Worm (Caenorhabditis elegans) whole organism, L1 larva: ENCODE results near the gene mex-6.

Source experiments
- C04F5.9 ChIP-seq: sonication (generic microtip); optimal IDR thresholded peaks from 2 replicates; lab custom pipeline; 2016; ENCODE audit warnings: missing genetic modification characterization, missing compliant biosample characterization
- C34B4.2 ChIP-seq: sonication (generic microtip); optimal IDR thresholded peaks from 2 replicates; lab custom pipeline; 2017; ENCODE audit warnings: mild to moderate bottlenecking, missing genetic modification characterization, missing compliant biosample characterization
- F16B12.6 ChIP-seq: fragments of 150-350 bp; optimal IDR thresholded peaks from 2 replicates; lab custom pipeline; 2014; ENCODE audit warnings: missing biosample characterization, missing genetic modification characterization
- aly-2 ChIP-seq: fragments of 150-350 bp; optimal IDR thresholded peaks from 2 replicates; lab custom pipeline; 2014; ENCODE audit warnings: missing biosample characterization, missing genetic modification characterization
- ama-1 ChIP-seq: fragments of 150-350 bp; optimal IDR thresholded peaks from 2 replicates; lab custom pipeline; 2014
- ceh-63 ChIP-seq: fragments of 200-800 bp; sonication (Bioruptor generic); optimal IDR thresholded peaks from 2 replicates; lab custom pipeline; 2018; ENCODE audit warnings: mild to moderate bottlenecking, missing genetic modification characterization, missing compliant biosample characterization
- ceh-8 ChIP-seq: fragments of 200-800 bp; sonication (Bioruptor generic); optimal IDR thresholded peaks from 2 replicates; lab custom pipeline; 2018; ENCODE audit warnings: mild to moderate bottlenecking, missing genetic modification characterization, moderate library complexity, missing compliant biosample characterization
- ceh-82 ChIP-seq, 3 experiments: fragments of 150-350 bp in 1 of 3; sonication (generic microtip) in 2 of 3; optimal IDR thresholded peaks; 2 replicates each; lab custom pipeline; 2014 to 2017; ENCODE audit warnings: missing biosample characterization in 3 of 3, missing genetic modification characterization in 3 of 3
- dsc-1 ChIP-seq: sonication (generic microtip); optimal IDR thresholded peaks from 2 replicates; lab custom pipeline; 2016; ENCODE audit warnings: mild to moderate bottlenecking, missing genetic modification characterization, missing compliant biosample characterization
- egl-13 ChIP-seq: sonication (generic microtip); optimal IDR thresholded peaks from 2 replicates; lab custom pipeline; 2016; ENCODE audit warnings: missing genotype, missing genetic modification reagents, missing genetic modification characterization, missing compliant biosample characterization
- egl-27 ChIP-seq, 2 experiments: fragments of 150-350 bp in 1 of 2; sonication (generic microtip); optimal IDR thresholded peaks; 3 replicates each; lab custom pipeline; 2017 to 2018; ENCODE audit warnings: missing biosample characterization in 2 of 2, missing genetic modification characterization in 2 of 2, missing genetic modification reagents in 2 of 2
- fkh-4 ChIP-seq: sonication (generic microtip); optimal IDR thresholded peaks from 2 replicates; lab custom pipeline; 2016; ENCODE audit warnings: missing compliant biosample characterization, missing genetic modification characterization, borderline replicate concordance
- fos-1 ChIP-seq: fragments of 150-350 bp; optimal IDR thresholded peaks from 2 replicates; lab custom pipeline; 2014; ENCODE audit warnings: missing biosample characterization, missing genetic modification characterization
- hlh-17 ChIP-seq: fragments of 200-800 bp; sonication (Bioruptor generic); optimal IDR thresholded peaks from 2 replicates; lab custom pipeline; 2018; ENCODE audit warnings: missing genetic modification characterization, mild to moderate bottlenecking, missing compliant biosample characterization, moderate library complexity, borderline replicate concordance
- hlh-4 ChIP-seq: sonication (generic microtip); optimal IDR thresholded peaks from 2 replicates; lab custom pipeline; 2016; ENCODE audit warnings: mild to moderate bottlenecking, missing genetic modification characterization, missing compliant biosample characterization
- hpl-2 ChIP-seq: fragments of 150-350 bp; optimal IDR thresholded peaks from 2 replicates; lab custom pipeline; 2014; ENCODE audit warnings: missing biosample characterization, missing genetic modification reagents, missing genetic modification characterization
- irx-1 ChIP-seq: sonication (generic microtip); optimal IDR thresholded peaks from 2 replicates; lab custom pipeline; 2016; ENCODE audit warnings: missing genetic modification characterization, missing compliant biosample characterization
- jun-1 ChIP-seq: fragments of 150-350 bp; optimal IDR thresholded peaks from 2 replicates; lab custom pipeline; 2014; ENCODE audit warnings: missing biosample characterization, missing genetic modification reagents, missing genetic modification characterization
- lin-13 ChIP-seq: fragments of 150-350 bp; optimal IDR thresholded peaks from 2 replicates; lab custom pipeline; 2014; ENCODE audit warnings: missing biosample characterization, missing genetic modification reagents, missing genetic modification characterization
- lin-39 ChIP-seq: fragments of 150-350 bp; optimal IDR thresholded peaks from 2 replicates; lab custom pipeline; 2014; ENCODE audit warnings: missing biosample characterization, missing genetic modification reagents, missing genetic modification characterization
- lir-3 ChIP-seq: sonication (generic microtip); optimal IDR thresholded peaks from 2 replicates; lab custom pipeline; 2016; ENCODE audit warnings: mild to moderate bottlenecking, missing genetic modification characterization, moderate library complexity, missing compliant biosample characterization; ENCODE audit not compliant: poor library complexity
- mab-9 ChIP-seq: fragments of 200-800 bp; sonication (Bioruptor generic); IDR thresholded peaks from 2 replicates; pipeline ENCODE4 v1.3.6; 2022; ENCODE audit warnings: missing genetic modification reagents, missing genetic modification characterization, missing compliant biosample characterization
- nhr-71 ChIP-seq: sonication (generic microtip); optimal IDR thresholded peaks from 2 replicates; lab custom pipeline; 2016; ENCODE audit warnings: mild to moderate bottlenecking, missing genetic modification characterization, moderate library complexity, missing compliant biosample characterization
- nhr-76 ChIP-seq: sonication (generic microtip); optimal IDR thresholded peaks from 2 replicates; lab custom pipeline; 2017; ENCODE audit warnings: missing biosample characterization, missing genetic modification characterization
- nhr-77 ChIP-seq: fragments of 150-350 bp; optimal IDR thresholded peaks from 2 replicates; lab custom pipeline; 2014; ENCODE audit warnings: missing biosample characterization, missing genetic modification characterization
- nhr-84 ChIP-seq: sonication (generic microtip); optimal IDR thresholded peaks from 2 replicates; lab custom pipeline; 2017; ENCODE audit warnings: missing biosample characterization, missing genetic modification characterization
- nhr-90 ChIP-seq: sonication (generic microtip); optimal IDR thresholded peaks from 2 replicates; lab custom pipeline; 2016; ENCODE audit warnings: mild to moderate bottlenecking, missing genetic modification characterization, missing compliant biosample characterization; ENCODE audit not compliant: poor library complexity
- tbx-2 ChIP-seq: sonication (generic microtip); optimal IDR thresholded peaks from 2 replicates; lab custom pipeline; 2016; ENCODE audit warnings: missing genetic modification characterization, missing compliant biosample characterization
- tlp-1 ChIP-seq: fragments of 150-350 bp; optimal IDR thresholded peaks from 2 replicates; lab custom pipeline; 2014; ENCODE audit warnings: missing biosample characterization, missing genetic modification characterization
- unc-130 ChIP-seq: fragments of 150-350 bp; optimal IDR thresholded peaks from 2 replicates; lab custom pipeline; 2017; ENCODE audit warnings: missing biosample characterization, missing genetic modification characterization, inconsistent platforms
- unc-86 ChIP-seq: sonication (generic microtip); optimal IDR thresholded peaks from 2 replicates; lab custom pipeline; 2016; ENCODE audit warnings: missing genetic modification characterization, missing compliant biosample characterization
- unc-98 ChIP-seq: fragments of 200-800 bp; sonication (Bioruptor generic); IDR thresholded peaks from 2 replicates; pipeline ENCODE4 v1.3.6; 2022; ENCODE audit warnings: missing genetic modification characterization, missing compliant biosample characterization
- vab-15 ChIP-seq: sonication (generic microtip); optimal IDR thresholded peaks from 2 replicates; lab custom pipeline; 2017; ENCODE audit warnings: missing genotype, mild to moderate bottlenecking, missing genetic modification characterization, missing compliant biosample characterization
- xbp-1 ChIP-seq: sonication (generic microtip); optimal IDR thresholded peaks from 2 replicates; lab custom pipeline; 2016; ENCODE audit warnings: missing genetic modification characterization, missing compliant biosample characterization
- ztf-11 ChIP-seq, 2 experiments: sonication (generic microtip); optimal IDR thresholded peaks; 2 replicates each; lab custom pipeline; 2016 to 2017; ENCODE audit warnings: missing genetic modification characterization in 2 of 2, missing biosample characterization in 1 of 2, missing compliant biosample characterization in 1 of 2

mex-6 gene

DNA sequence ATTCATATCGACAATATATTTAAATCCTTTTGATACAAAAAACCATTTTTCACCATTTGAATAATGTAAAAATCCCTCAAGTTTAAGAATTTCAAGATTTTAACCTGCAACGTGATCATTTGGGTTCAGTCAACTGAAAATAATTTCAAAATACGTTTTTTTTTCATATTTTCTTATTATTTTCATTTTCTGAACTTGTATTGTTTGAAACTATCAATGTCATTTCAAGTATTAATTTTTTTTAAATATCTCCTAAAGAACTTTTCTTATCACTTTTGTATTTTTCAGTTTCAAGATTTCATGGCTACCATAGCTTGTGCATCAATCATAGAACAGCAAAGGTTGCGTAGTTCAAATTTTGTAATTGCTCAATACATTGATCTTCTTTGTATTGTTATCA lies 8.0 kb downstream of the mex-6 start, which contains the start of gene sra-9:
TSS of gene sra-9 (plus strand) at position 301 of the 400 bp plus-strand sequence.
- TF ChIP-seq nhr-71 (no peak), dsc-1 (tag; lab: Kevin White, UChicago) (no peak), C04F5.9 (tag; lab: Kevin White, UChicago) (no peak), nhr-76 (tag; lab: Kevin White, UChicago) (no peak), irx-1 (tag; lab: Kevin White, UChicago) (no peak), egl-13 (tag; lab: Kevin White, UChicago) (no peak), tlp-1 (tag; lab: Kevin White, UChicago) (no peak), ceh-63 (GFP tag; lab: Kevin White, UChicago) (no peak), lin-39 (tag; lab: Kevin White, UChicago) (no peak), unc-86 (tag; lab: Kevin White, UChicago) (no peak), hpl-2 (GFP tag; lab: Kevin White, UChicago) (no peak), F16B12.6 (tag; lab: Kevin White, UChicago) (no peak), ama-1 (no peak), C34B4.2 (tag; lab: Kevin White, UChicago) (no peak), xbp-1 (tag; lab: Kevin White, UChicago) (no peak), nhr-90 (tag; lab: Kevin White, UChicago) (no peak), ztf-11 (tag; optimal IDR thresholded peaks at IDR 0.05; lab: Kevin White, UChicago) (no peak), lin-13 (GFP tag; lab: Kevin White, UChicago) (no peak)
- TF ChIP-seq, all 84 proteins: peak for 0

DNA sequence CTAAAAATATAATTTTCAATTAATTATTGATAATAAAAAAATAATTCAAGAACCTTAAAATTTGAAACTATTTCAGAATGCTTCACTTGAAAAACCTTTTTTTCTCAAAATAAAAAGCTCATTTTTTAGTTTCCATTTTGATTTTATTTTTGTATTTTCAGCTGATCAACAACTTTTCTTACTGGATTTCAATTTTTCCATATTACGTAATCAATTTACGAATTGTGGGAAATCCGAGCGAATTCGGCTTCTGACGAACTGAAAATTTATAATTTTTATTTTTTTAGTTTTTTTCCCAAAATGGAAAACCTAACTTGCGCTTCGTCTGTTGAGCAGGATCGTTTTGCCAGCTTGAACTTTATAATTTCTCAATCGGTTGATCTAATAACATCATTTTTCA lies 13.5 kb downstream of the mex-6 start, which contains the start of gene sra-8:
TSS of gene sra-8 (plus strand) at position 301 of the 400 bp plus-strand sequence.
- TF ChIP-seq aly-2 (tag; lab: Kevin White, UChicago) (no peak), ceh-8 (GFP tag; lab: Kevin White, UChicago) (no peak), jun-1 (tag; lab: Kevin White, UChicago) (no peak), hlh-4 (tag; lab: Kevin White, UChicago) (no peak), egl-13 (tag; lab: Kevin White, UChicago) (no peak), tbx-2 (tag; lab: Kevin White, UChicago) (no peak), nhr-77 (tag; lab: Kevin White, UChicago) (no peak), ceh-82 (tag; optimal IDR thresholded peaks at IDR 0.05; lab: Kevin White, UChicago) (no peak), fos-1 (tag; lab: Kevin White, UChicago) (no peak), unc-130 (tag; lab: Kevin White, UChicago) (no peak), nhr-84 (tag; lab: Kevin White, UChicago) (no peak)
- TF ChIP-seq, all 84 proteins: peak for 0

DNA sequence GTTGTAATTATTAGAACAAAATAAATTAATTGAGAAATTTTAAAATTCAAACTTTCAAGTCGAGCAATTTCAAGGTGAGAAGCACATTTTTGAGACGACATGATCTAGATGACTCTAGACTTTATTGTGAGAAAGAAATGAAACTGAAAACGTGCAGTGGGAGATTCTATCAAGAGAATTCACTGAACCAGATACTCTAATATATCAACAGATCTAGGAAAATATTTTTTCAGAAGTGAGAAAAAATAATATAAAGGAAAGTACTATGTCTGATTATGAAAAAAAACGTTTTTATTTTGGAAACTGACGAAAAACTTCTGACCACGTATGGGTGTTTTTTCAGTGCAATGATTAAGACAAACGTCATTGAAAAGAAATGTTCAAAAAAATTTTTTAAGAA lies 16.7 kb downstream of the mex-6 start, which contains the start of gene sra-3:
TSS of gene sra-3 (minus strand) at position 101 of the 400 bp plus-strand sequence.
- TF ChIP-seq F16B12.6 (tag; lab: Kevin White, UChicago) (no peak), egl-27 (tag; optimal IDR thresholded peaks at IDR 0.05; lab: Kevin White, UChicago) (no peak), fkh-4 (tag; lab: Kevin White, UChicago) (no peak), tlp-1 (tag; lab: Kevin White, UChicago) (no peak), vab-15 (tag; lab: Kevin White, UChicago) (no peak), ceh-82 (tag; optimal IDR thresholded peaks at IDR 0.05; lab: Kevin White, UChicago) (no peak), hlh-17 (GFP tag; lab: Kevin White, UChicago) (no peak), unc-98 (no peak), dsc-1 (tag; lab: Kevin White, UChicago) (no peak), xbp-1 (tag; lab: Kevin White, UChicago) (no peak), C34B4.2 (tag; lab: Kevin White, UChicago) (no peak), egl-13 (tag; lab: Kevin White, UChicago) (no peak), mab-9 (GFP tag; lab: Robert Waterston, UW) (no peak), lir-3 (tag; lab: Kevin White, UChicago) (no peak), aly-2 (tag; lab: Kevin White, UChicago) (no peak)
- TF ChIP-seq, all 84 proteins: peak for 0
